Fruit fly (Drosophila melanogaster): Measurements from ENCODE around the gene CG9231.

DNA sequence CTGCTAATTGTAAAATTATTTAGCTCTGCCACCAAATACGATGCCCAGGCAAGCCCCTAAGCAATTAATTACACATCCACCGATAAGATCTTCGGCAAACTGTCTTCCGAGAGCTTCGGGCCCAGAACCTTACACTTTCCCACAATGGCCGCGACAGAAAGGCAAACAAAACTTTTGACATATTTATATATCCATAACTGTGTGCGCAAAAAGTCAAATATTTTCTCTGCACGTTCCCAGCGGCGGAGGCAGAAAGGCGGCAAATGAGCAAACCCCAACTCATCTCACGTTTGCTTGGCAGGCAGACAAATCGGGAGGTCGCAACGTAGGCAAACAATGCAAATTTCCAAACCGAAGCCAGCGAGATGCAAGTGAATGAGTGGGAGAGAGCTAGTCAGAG, 26.6 kb downstream of the CG9231 start:
- TF ChIP-seq gl (tag; optimal IDR thresholded peaks at IDR 0.05), result no peak
- no peak for TF ChIP-seq D1 (tag; optimal IDR thresholded peaks at IDR 0.05)
- TF ChIP-seq CG8159 (tag; optimal IDR thresholded peaks at IDR 0.05), result no peak
- no peak for TF ChIP-seq Pif1A (GFP tag; optimal IDR thresholded peaks at IDR 0.05)
- no peak for TF ChIP-seq CG15710 (tag; optimal IDR thresholded peaks at IDR 0.05)
- no peak for TF ChIP-seq CG13204 (GFP tag; optimal IDR thresholded peaks at IDR 0.05)
- no peak for TF ChIP-seq CG10348 (GFP tag; IDR thresholded peaks at IDR 0.05)
